Worm (Caenorhabditis elegans): ENCODE measurements around the gene mua-3.

ce11 chrIII:10136778-10137177 is 23.7 kb upstream of the mua-3 start, which contains the start of gene ZK1128.7:
- no peak for TF ChIP-seq W03F9.2 (tag; optimal IDR thresholded peaks at IDR 0.05)
- TF ChIP-seq dao-5 (tag; optimal IDR thresholded peaks at IDR 0.05): no peak
